Fruit fly (Drosophila melanogaster): ENCODE measurements around the gene CG10602.
A peak's percentile ranks its signal among the peaks of the same experiment; 100 is the strongest.

Gene CG10602

dm6 chr2L:18810960-18811642, 47.9 kb downstream of the CG10602 start, which contains the start of the genes CG10570 and CG42502 (continued):
- TF ChIP-seq dsx (GFP tag; optimal IDR thresholded peaks at IDR 0.05; ENCODE audit: poor library complexity, severe bottlenecking) (peak; percentile 33), Eip78C (GFP tag) (peak; percentile 74), CG6792 (GFP tag; optimal IDR thresholded peaks at IDR 0.05) (no peak), Sox15 (GFP tag; optimal IDR thresholded peaks at IDR 0.05) (peak; percentile 10), svp (GFP tag) (peak; percentile 60), OdsH (GFP tag; optimal IDR thresholded peaks at IDR 0.05) (peak; percentile 32), achi (GFP tag; optimal IDR thresholded peaks at IDR 0.05) (peak; percentile 11), CG3919 (GFP tag; optimal IDR thresholded peaks at IDR 0.05) (no peak), CG32006 (GFP tag; optimal IDR thresholded peaks at IDR 0.05) (no peak), lz (GFP tag; optimal IDR thresholded peaks at IDR 0.05) (no peak), CG3032 (tag; optimal IDR thresholded peaks at IDR 0.05) (peak; percentile 40), salr (GFP tag; optimal IDR thresholded peaks at IDR 0.05) (no peak), ss (GFP tag; optimal IDR thresholded peaks at IDR 0.05) (peak in 1 of 2 experiments; percentile 43)

DNA sequence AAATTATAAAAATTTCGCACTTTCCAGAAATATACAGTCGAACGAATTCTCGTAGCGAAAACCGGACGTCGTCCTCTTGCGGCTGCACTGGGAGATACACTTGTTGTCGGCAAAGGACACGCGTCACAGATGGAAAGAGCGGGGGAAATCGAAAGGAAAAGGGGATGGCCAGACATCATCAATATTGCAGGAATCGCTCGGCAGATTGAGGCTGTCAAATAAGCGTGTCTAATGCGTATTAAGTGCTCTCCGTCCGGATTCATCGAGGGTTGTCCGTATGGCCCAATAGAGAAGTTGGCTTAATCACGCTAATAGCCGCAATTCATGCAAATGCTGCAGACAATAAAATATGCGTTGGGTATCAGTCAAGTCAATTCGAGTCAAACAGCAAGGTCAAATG, 49.6 kb downstream of the CG10602 start:
- no peak for TF ChIP-seq CG11902 (GFP tag; optimal IDR thresholded peaks at IDR 0.05)

DNA sequence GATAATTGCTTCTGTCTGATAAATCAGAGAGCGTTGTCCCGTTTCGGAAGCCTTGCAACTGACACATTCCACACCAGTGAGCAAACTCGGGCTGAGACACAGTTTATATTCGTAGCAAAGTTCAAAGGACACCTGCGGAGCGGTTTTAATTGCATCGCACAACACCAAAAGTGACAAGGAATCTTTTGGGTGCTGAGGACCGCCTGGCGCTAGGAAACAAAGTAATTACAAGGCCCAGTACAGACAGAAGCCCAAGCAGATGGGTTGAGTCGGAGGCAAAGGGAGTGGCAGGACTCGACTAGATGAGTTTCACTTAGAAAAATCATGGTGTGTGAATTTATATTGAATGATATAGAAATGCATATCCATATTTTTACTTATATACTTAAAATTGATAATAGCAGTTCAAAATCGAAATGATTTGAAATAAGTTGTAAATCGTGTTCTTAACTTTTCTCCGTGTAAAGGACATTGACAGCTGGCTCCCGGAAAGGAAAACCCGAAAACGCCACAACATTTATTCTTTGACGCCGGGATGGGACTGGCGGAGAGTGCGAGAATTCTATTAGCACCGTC, 50.2 kb downstream of the CG10602 start:
- TF ChIP-seq CG15336 (GFP tag; IDR thresholded peaks at IDR 0.05) (no peak), esn (GFP tag; optimal IDR thresholded peaks at IDR 0.05) (no peak), dac (GFP tag; optimal IDR thresholded peaks at IDR 0.05) (no peak), dsx (GFP tag; optimal IDR thresholded peaks at IDR 0.05; ENCODE audit: poor library complexity, severe bottlenecking) (no peak), CG6808 (GFP tag; optimal IDR thresholded peaks at IDR 0.05) (no peak), Eip75B (GFP tag; optimal IDR thresholded peaks at IDR 0.05) (no peak), CG4318 (GFP tag; optimal IDR thresholded peaks at IDR 0.05) (no peak), CG32006 (GFP tag; optimal IDR thresholded peaks at IDR 0.05) (no peak), CG31627 (GFP tag; optimal IDR thresholded peaks at IDR 0.05) (no peak), Eip93F (GFP tag; optimal IDR thresholded peaks at IDR 0.05) (no peak), CG16779 (tag; optimal IDR thresholded peaks at IDR 0.05) (no peak), fd85E (GFP tag; optimal IDR thresholded peaks at IDR 0.05) (no peak), CG8319 (GFP tag; optimal IDR thresholded peaks at IDR 0.05) (no peak), cyc (GFP tag; optimal IDR thresholded peaks at IDR 0.05) (no peak), vri (GFP tag; optimal IDR thresholded peaks at IDR 0.05) (no peak)

- peak; percentile 19 for TF ChIP-seq CG8632 (GFP tag; optimal IDR thresholded peaks at IDR 0.05)
- peak; percentile 75 for TF ChIP-seq Eip78C (GFP tag)
- peak; percentile 18 for TF ChIP-seq pdm3 (GFP tag; optimal IDR thresholded peaks at IDR 0.05)
- peak; percentile 33 for TF ChIP-seq Eip75B (GFP tag; optimal IDR thresholded peaks at IDR 0.05)
- TF ChIP-seq svp (GFP tag), result peak; percentile 81
- TF ChIP-seq fd85E (GFP tag; optimal IDR thresholded peaks at IDR 0.05), result no peak
- peak; percentile 41 for TF ChIP-seq Ets21C (GFP tag; optimal IDR thresholded peaks at IDR 0.05)
- TF ChIP-seq CG11902 (GFP tag; optimal IDR thresholded peaks at IDR 0.05), result no peak
- no peak for TF ChIP-seq CG32006 (GFP tag; optimal IDR thresholded peaks at IDR 0.05)
- peak in 1 of 2 experiments; percentile 17 for TF ChIP-seq ss (GFP tag; optimal IDR thresholded peaks at IDR 0.05)
- TF ChIP-seq dsx (GFP tag; optimal IDR thresholded peaks at IDR 0.05; ENCODE audit: poor library complexity, severe bottlenecking), result no peak
- TF ChIP-seq CG7368 (GFP tag; optimal IDR thresholded peaks at IDR 0.05), result no peak
- peak; percentile 20 for TF ChIP-seq OdsH (GFP tag; optimal IDR thresholded peaks at IDR 0.05)
- peak; percentile 25 for TF ChIP-seq achi (GFP tag; optimal IDR thresholded peaks at IDR 0.05)
- peak; percentile 64 for TF ChIP-seq Smox (GFP tag; optimal IDR thresholded peaks at IDR 0.05)
- no peak for TF ChIP-seq eg (GFP tag; IDR thresholded peaks at IDR 0.05)
- TF ChIP-seq vri (GFP tag; optimal IDR thresholded peaks at IDR 0.05), result peak; percentile 37
- peak; percentile 58 for TF ChIP-seq CG3919 (GFP tag; optimal IDR thresholded peaks at IDR 0.05)
- TF ChIP-seq topi (GFP tag; optimal IDR thresholded peaks at IDR 0.05), result peak; percentile 62
- peak; percentile 39 for TF ChIP-seq CG6792 (GFP tag; optimal IDR thresholded peaks at IDR 0.05)
- TF ChIP-seq Ets96B (tag; optimal IDR thresholded peaks at IDR 0.05), result peak; percentile 22
- no peak for TF ChIP-seq CG3032 (tag; optimal IDR thresholded peaks at IDR 0.05)
- no peak for TF ChIP-seq CG1621 (tag; optimal IDR thresholded peaks at IDR 0.05)
- TF ChIP-seq Sox102F (GFP tag; optimal IDR thresholded peaks at IDR 0.05), result peak; percentile 36
- peak; percentile 46; the same call in 1 of the 3 replicates for TF ChIP-seq CG6163 (GFP tag; IDR thresholded peaks at IDR 0.05)
- TF ChIP-seq net (GFP tag; optimal IDR thresholded peaks at IDR 0.05), result no peak
- TF ChIP-seq acj6 (GFP tag; optimal IDR thresholded peaks at IDR 0.05), result peak; percentile 11
- TF ChIP-seq CG31627 (GFP tag; optimal IDR thresholded peaks at IDR 0.05), result peak; percentile 52
- peak; percentile 56 for TF ChIP-seq Hr39 (GFP tag; optimal IDR thresholded peaks at IDR 0.05)
These were observed 53.2 kb downstream of the CG10602 start for dm6 chr2L:18805637-18806403.
